Worm (Caenorhabditis elegans) whole organism, young adult: ENCODE measurements around the gene F21E9.2.

Experiments used
- B0261.1 ChIP-seq: sonication (generic microtip); optimal IDR thresholded peaks from 2 replicates; lab custom pipeline; 2016; ENCODE audit warnings: mild to moderate bottlenecking, missing genetic modification characterization, moderate library complexity, missing compliant biosample characterization
- F49E8.2 ChIP-seq: sonication (generic microtip); optimal IDR thresholded peaks from 3 replicates; lab custom pipeline; 2017; ENCODE audit warnings: missing genetic modification characterization, mild to moderate bottlenecking, missing compliant biosample characterization, antibody characterized with exemption, moderate library complexity; ENCODE audit not compliant: insufficient read depth
- Y53G8AR.9 ChIP-seq: fragments of 200-800 bp; sonication (Bioruptor generic); conservative IDR thresholded peaks from 2 replicates; pipeline ENCODE4 v1.3.6; 2022; ENCODE audit warnings: missing genetic modification reagents, missing genetic modification characterization, missing compliant biosample characterization
- ceh-40 ChIP-seq: fragments of 200-800 bp; sonication (Bioruptor generic); IDR thresholded peaks from 2 replicates; pipeline ENCODE4 v1.3.6; 2022; ENCODE audit warnings: missing genetic modification characterization, missing compliant biosample characterization
- efl-1 ChIP-seq: fragments of 150-350 bp; optimal IDR thresholded peaks from 2 replicates; lab custom pipeline; 2014; ENCODE audit warnings: missing biosample characterization, missing genetic modification reagents, missing genetic modification characterization
- let-526 ChIP-seq: fragments of 200-800 bp; sonication (Bioruptor generic); IDR thresholded peaks from 2 replicates; pipeline ENCODE4 v1.3.6; 2022; ENCODE audit warnings: missing genetic modification reagents, missing genetic modification characterization, missing compliant biosample characterization
- mcd-1 ChIP-seq: fragments of 200-800 bp; sonication (Bioruptor generic); IDR thresholded peaks from 2 replicates; pipeline ENCODE4 v1.3.6; 2022; ENCODE audit warnings: missing genetic modification reagents, missing genetic modification characterization, missing compliant biosample characterization
- mxl-1 ChIP-seq: sonication (generic microtip); optimal IDR thresholded peaks from 2 replicates; lab custom pipeline; 2016; ENCODE audit warnings: missing genetic modification characterization, missing compliant biosample characterization
- nhr-90 ChIP-seq: sonication (generic microtip); optimal IDR thresholded peaks from 2 replicates; lab custom pipeline; 2016; ENCODE audit warnings: missing genotype, mild to moderate bottlenecking, missing genetic modification characterization, missing compliant biosample characterization
- pha-4 ChIP-seq: fragments of 150-350 bp; sonication (generic microtip); optimal IDR thresholded peaks from 2 replicates; lab custom pipeline; 2014; ENCODE audit warnings: missing biosample characterization, missing genetic modification reagents, missing genetic modification characterization
- sdz-38 ChIP-seq: sonication (generic microtip); optimal IDR thresholded peaks from 2 replicates; lab custom pipeline; 2016; ENCODE audit warnings: missing genotype, missing genetic modification characterization, missing compliant biosample characterization
- somi-1 ChIP-seq: fragments of 200-800 bp; sonication (Bioruptor generic); optimal IDR thresholded peaks from 2 replicates; lab custom pipeline; 2018; ENCODE audit warnings: mild to moderate bottlenecking, missing genetic modification characterization, missing compliant biosample characterization
- zim-3 ChIP-seq: sonication (generic microtip); optimal IDR thresholded peaks from 2 replicates; lab custom pipeline; 2017; ENCODE audit warnings: mild to moderate bottlenecking, missing genetic modification characterization, moderate library complexity, missing compliant biosample characterization
- ztf-18 ChIP-seq: sonication (generic microtip); optimal IDR thresholded peaks from 2 replicates; lab custom pipeline; 2016; ENCODE audit warnings: missing genotype, mild to moderate bottlenecking, missing genetic modification characterization, missing compliant biosample characterization

DNA sequence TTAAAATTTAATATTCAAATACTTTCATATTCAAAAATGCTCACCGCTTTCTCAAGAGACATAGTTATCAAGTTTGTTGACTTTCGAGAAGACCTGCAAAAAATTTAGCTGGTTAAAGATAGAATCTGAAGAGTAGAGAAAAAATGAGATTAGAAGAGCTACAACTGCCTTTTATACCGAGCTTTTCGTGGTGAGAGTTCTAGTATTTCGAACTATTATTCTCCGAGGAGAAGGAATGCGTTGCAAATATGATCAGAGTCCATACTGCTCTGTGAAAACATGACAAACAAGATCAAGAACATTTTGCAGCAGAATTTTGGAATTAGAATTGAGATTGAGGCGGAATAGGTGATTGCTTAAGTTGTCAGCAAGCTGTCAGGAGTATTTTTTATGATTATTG, 30.9 kb upstream of the F21E9.2 start, which contains the start of gene F56C3.4:
- TF ChIP-seq F49E8.2 = no peak
- TF ChIP-seq mcd-1 (GFP tag; lab: Robert Waterston, UW) = no peak
- no peak for TF ChIP-seq Y53G8AR.9 (GFP tag; lab: Robert Waterston, UW)
- TF ChIP-seq somi-1 (GFP tag; lab: Kevin White, UChicago) = no peak
- no peak for TF ChIP-seq efl-1 (GFP tag; lab: Kevin White, UChicago)
- no peak for TF ChIP-seq B0261.1 (tag; lab: Kevin White, UChicago)
- TF ChIP-seq pha-4 (tag; lab: Kevin White, UChicago) = no peak
- TF ChIP-seq ztf-18 (tag; lab: Kevin White, UChicago) = no peak
- no peak for TF ChIP-seq let-526 (GFP tag; lab: Robert Waterston, UW)
- TF ChIP-seq zim-3 (tag; lab: Kevin White, UChicago) = no peak
- TF ChIP-seq mxl-1 (tag; lab: Kevin White, UChicago) = no peak
- TF ChIP-seq sdz-38 (tag; lab: Kevin White, UChicago) = no peak
- no peak for TF ChIP-seq nhr-90
- TF ChIP-seq ceh-40 (GFP tag; lab: Robert Waterston, UW) = no peak
